Worm (Caenorhabditis elegans): ENCODE measurements around the gene R08E5.1.

Gene R08E5.1

ce11 chrV:3771437-3772256 lies at the start of gene R08E5.1, which contains the start of gene rips-1:
R08E5.1 (minus strand) TSS chrV:3771518.
rips-1 (plus strand) TSS chrV:3772021.
- TF ChIP-seq klf-2 (GFP tag; conservative IDR thresholded peaks at IDR 0.05) (no peak), ref-1 (GFP tag; conservative IDR thresholded peaks at IDR 0.05) (no peak), T22C8.4 (GFP tag; IDR thresholded peaks at IDR 0.05) (no peak), flt-1 (GFP tag; IDR thresholded peaks at IDR 0.05) (no peak), ztf-23 (GFP tag; IDR thresholded peaks at IDR 0.05) (no peak), tab-1 (GFP tag; IDR thresholded peaks at IDR 0.05) (no peak), ztf-29 (GFP tag; IDR thresholded peaks at IDR 0.05) (no peak), cog-1 (tag; optimal IDR thresholded peaks at IDR 0.05) (no peak), med-1 (GFP tag; optimal IDR thresholded peaks at IDR 0.05; ENCODE audit: insufficient read depth) (no peak)

ce11 chrV:3820875-3821274 lies 49.6 kb upstream of the R08E5.1 start:
- no peak for TF ChIP-seq T22C8.4 (GFP tag; IDR thresholded peaks at IDR 0.05)
- no peak for TF ChIP-seq cog-1 (tag; optimal IDR thresholded peaks at IDR 0.05)
- no peak for TF ChIP-seq ztf-29 (GFP tag; IDR thresholded peaks at IDR 0.05)
- no peak for TF ChIP-seq tab-1 (GFP tag; IDR thresholded peaks at IDR 0.05)
- no peak for TF ChIP-seq klf-2 (GFP tag; conservative IDR thresholded peaks at IDR 0.05)
- no peak for TF ChIP-seq med-1 (GFP tag; optimal IDR thresholded peaks at IDR 0.05; ENCODE audit: insufficient read depth)
- TF ChIP-seq ref-1 (GFP tag; conservative IDR thresholded peaks at IDR 0.05): no peak
- no peak for TF ChIP-seq flt-1 (GFP tag; IDR thresholded peaks at IDR 0.05)
- TF ChIP-seq ztf-23 (GFP tag; IDR thresholded peaks at IDR 0.05): no peak

- TF ChIP-seq cog-1 (tag; optimal IDR thresholded peaks at IDR 0.05): no peak
- no peak for TF ChIP-seq ztf-23 (GFP tag; IDR thresholded peaks at IDR 0.05)
- no peak for TF ChIP-seq ztf-29 (GFP tag; IDR thresholded peaks at IDR 0.05)
- no peak for TF ChIP-seq tab-1 (GFP tag; IDR thresholded peaks at IDR 0.05)
- TF ChIP-seq klf-2 (GFP tag; conservative IDR thresholded peaks at IDR 0.05): no peak
- no peak for TF ChIP-seq T22C8.4 (GFP tag; IDR thresholded peaks at IDR 0.05)
- no peak for TF ChIP-seq ref-1 (GFP tag; conservative IDR thresholded peaks at IDR 0.05)
Observed at ce11 chrV:3814938-3815337, 43.6 kb upstream of the R08E5.1 start, which contains the start of gene H10D18.1. H10D18.1 (plus strand) TSS chrV:3815214.

ce11 chrV:3814009-3814408 lies 42.7 kb upstream of the R08E5.1 start:
- TF ChIP-seq klf-2 (GFP tag; conservative IDR thresholded peaks at IDR 0.05): no peak
- no peak for TF ChIP-seq ztf-23 (GFP tag; IDR thresholded peaks at IDR 0.05)
- TF ChIP-seq T22C8.4 (GFP tag; IDR thresholded peaks at IDR 0.05): no peak
- no peak for TF ChIP-seq cog-1 (tag; optimal IDR thresholded peaks at IDR 0.05)
- TF ChIP-seq ref-1 (GFP tag; conservative IDR thresholded peaks at IDR 0.05): no peak
- TF ChIP-seq flt-1 (GFP tag; IDR thresholded peaks at IDR 0.05): no peak
- TF ChIP-seq tab-1 (GFP tag; IDR thresholded peaks at IDR 0.05): no peak
- no peak for TF ChIP-seq med-1 (GFP tag; optimal IDR thresholded peaks at IDR 0.05; ENCODE audit: insufficient read depth)
- TF ChIP-seq ztf-29 (GFP tag; IDR thresholded peaks at IDR 0.05): no peak

- TF ChIP-seq med-1 (GFP tag; optimal IDR thresholded peaks at IDR 0.05; ENCODE audit: insufficient read depth): no peak
- TF ChIP-seq cog-1 (tag; optimal IDR thresholded peaks at IDR 0.05): no peak
- no peak for TF ChIP-seq ztf-23 (GFP tag; IDR thresholded peaks at IDR 0.05)
- no peak for TF ChIP-seq tab-1 (GFP tag; IDR thresholded peaks at IDR 0.05)
- no peak for TF ChIP-seq klf-2 (GFP tag; conservative IDR thresholded peaks at IDR 0.05)
- TF ChIP-seq ztf-29 (GFP tag; IDR thresholded peaks at IDR 0.05): no peak
Observed at ce11 chrV:3812291-3812690, 41.0 kb upstream of the R08E5.1 start, which contains the start of gene scl-12. scl-12 (plus strand) TSS chrV:3812591.

ce11 chrV:3811541-3811940 lies 40.2 kb upstream of the R08E5.1 start, which contains the start of gene scl-13:
scl-13 (minus strand) TSS chrV:3811641.
- TF ChIP-seq cog-1 (tag; optimal IDR thresholded peaks at IDR 0.05): no peak
- no peak for TF ChIP-seq ztf-23 (GFP tag; IDR thresholded peaks at IDR 0.05)
- no peak for TF ChIP-seq ztf-29 (GFP tag; IDR thresholded peaks at IDR 0.05)
- TF ChIP-seq T22C8.4 (GFP tag; IDR thresholded peaks at IDR 0.05): no peak

ce11 chrV:3810035-3810434 lies 38.7 kb upstream of the R08E5.1 start:
- no peak for TF ChIP-seq cog-1 (tag; optimal IDR thresholded peaks at IDR 0.05)
- no peak for TF ChIP-seq ref-1 (GFP tag; conservative IDR thresholded peaks at IDR 0.05)
- no peak for TF ChIP-seq ztf-23 (GFP tag; IDR thresholded peaks at IDR 0.05)
- TF ChIP-seq ztf-29 (GFP tag; IDR thresholded peaks at IDR 0.05): no peak
- TF ChIP-seq med-1 (GFP tag; optimal IDR thresholded peaks at IDR 0.05; ENCODE audit: insufficient read depth): no peak
- no peak for TF ChIP-seq flt-1 (GFP tag; IDR thresholded peaks at IDR 0.05)
- no peak for TF ChIP-seq T22C8.4 (GFP tag; IDR thresholded peaks at IDR 0.05)
- TF ChIP-seq klf-2 (GFP tag; conservative IDR thresholded peaks at IDR 0.05): no peak
- no peak for TF ChIP-seq tab-1 (GFP tag; IDR thresholded peaks at IDR 0.05)

- TF ChIP-seq T22C8.4 (GFP tag; IDR thresholded peaks at IDR 0.05): no peak
- no peak for TF ChIP-seq ref-1 (GFP tag; conservative IDR thresholded peaks at IDR 0.05)
- no peak for TF ChIP-seq ztf-23 (GFP tag; IDR thresholded peaks at IDR 0.05)
- TF ChIP-seq cog-1 (tag; optimal IDR thresholded peaks at IDR 0.05): no peak
- TF ChIP-seq ztf-29 (GFP tag; IDR thresholded peaks at IDR 0.05): no peak
- no peak for TF ChIP-seq med-1 (GFP tag; optimal IDR thresholded peaks at IDR 0.05; ENCODE audit: insufficient read depth)
- no peak for TF ChIP-seq flt-1 (GFP tag; IDR thresholded peaks at IDR 0.05)
- no peak for TF ChIP-seq klf-2 (GFP tag; conservative IDR thresholded peaks at IDR 0.05)
- no peak for TF ChIP-seq tab-1 (GFP tag; IDR thresholded peaks at IDR 0.05)
Observed at ce11 chrV:3808336-3808735, 37.0 kb upstream of the R08E5.1 start, which contains the start of gene srw-6. srw-6 (plus strand) TSS chrV:3808636.

ce11 chrV:3807846-3808245 lies 36.5 kb upstream of the R08E5.1 start:
- no peak for TF ChIP-seq tab-1 (GFP tag; IDR thresholded peaks at IDR 0.05)
- TF ChIP-seq flt-1 (GFP tag; IDR thresholded peaks at IDR 0.05): no peak
- no peak for TF ChIP-seq T22C8.4 (GFP tag; IDR thresholded peaks at IDR 0.05)
- TF ChIP-seq med-1 (GFP tag; optimal IDR thresholded peaks at IDR 0.05; ENCODE audit: insufficient read depth): no peak
- TF ChIP-seq ztf-23 (GFP tag; IDR thresholded peaks at IDR 0.05): no peak
- no peak for TF ChIP-seq klf-2 (GFP tag; conservative IDR thresholded peaks at IDR 0.05)
- TF ChIP-seq ztf-29 (GFP tag; IDR thresholded peaks at IDR 0.05): no peak
- no peak for TF ChIP-seq ref-1 (GFP tag; conservative IDR thresholded peaks at IDR 0.05)
- no peak for TF ChIP-seq cog-1 (tag; optimal IDR thresholded peaks at IDR 0.05)
